Fruit fly (Drosophila melanogaster) Kc167 (cell line): ENCODE results near the gene mRpL16.

Experiments
- Myc ChIP-seq: fragments of >200 bp; optimal IDR thresholded peaks from 2 replicates; lab custom pipeline; 2017; ENCODE audit warnings: missing external identifiers
- Sin3A ChIP-seq: fragments of >200 bp; optimal IDR thresholded peaks from 2 replicates; lab custom pipeline; 2018; ENCODE audit warnings: missing external identifiers
- h ChIP-seq: fragments of >200 bp; optimal IDR thresholded peaks from 3 replicates; lab custom pipeline; 2018; ENCODE audit warnings: missing external identifiers
- insv ChIP-seq: fragments of >200 bp; optimal IDR thresholded peaks from 3 replicates; lab custom pipeline; 2018; ENCODE audit warnings: missing external identifiers
- psq ChIP-seq: fragments of >200 bp; optimal IDR thresholded peaks from 2 replicates; lab custom pipeline; 2017; ENCODE audit warnings: missing external identifiers

- TF ChIP-seq psq (lab: Kevin White, UChicago) (no peak), Myc (lab: Kevin White, UChicago) (no peak), h (lab: Kevin White, UChicago) (no peak), insv (lab: Kevin White, UChicago) (no peak), Sin3A (no peak)
Observed at dm6 chrX:1879606-1880110, 10.4 kb upstream of the mRpL16 start, which contains the start of gene CG14818.
